Worm (Caenorhabditis elegans) whole organism, L2 larva: ENCODE data around the gene F23H12.3.

Experiments
- F13H6.1 ChIP-seq: sonication (generic microtip); optimal IDR thresholded peaks from 2 replicates; lab custom pipeline; 2016; ENCODE audit warnings: missing genetic modification characterization, missing compliant biosample characterization
- ama-1 ChIP-seq: fragments of 150-350 bp; optimal IDR thresholded peaks from 2 replicates; lab custom pipeline; 2018; ENCODE audit warnings: inconsistent platforms
- egl-27 ChIP-seq: sonication (generic microtip); optimal IDR thresholded peaks from 3 replicates; lab custom pipeline; 2017; ENCODE audit warnings: missing biosample characterization, missing genetic modification reagents, missing genetic modification characterization
- fos-1 ChIP-seq: fragments of 150-350 bp; optimal IDR thresholded peaks from 2 replicates; lab custom pipeline; 2014; ENCODE audit warnings: missing biosample characterization, missing genetic modification characterization
- nhr-23 ChIP-seq: fragments of 150-350 bp; optimal IDR thresholded peaks from 2 replicates; lab custom pipeline; 2014; ENCODE audit warnings: missing biosample characterization, missing genetic modification reagents, missing genetic modification characterization
- nhr-237 ChIP-seq: fragments of 150-350 bp; optimal IDR thresholded peaks from 2 replicates; lab custom pipeline; 2014; ENCODE audit warnings: missing biosample characterization, missing genetic modification characterization
- peb-1 ChIP-seq: fragments of 150-350 bp; optimal IDR thresholded peaks from 2 replicates; lab custom pipeline; 2014; ENCODE audit warnings: missing biosample characterization, missing genetic modification characterization
- sma-9 ChIP-seq, 2 experiments: fragments of 150-350 bp in 1 of 2; sonication (generic microtip) in 1 of 2; optimal IDR thresholded peaks; 2 replicates each; lab custom pipeline; 2014 to 2016; ENCODE audit warnings: missing genetic modification characterization in 2 of 2, mild to moderate bottlenecking in 1 of 2, missing biosample characterization in 1 of 2, missing compliant biosample characterization in 1 of 2, missing genetic modification reagents in 1 of 2, moderate library complexity in 1 of 2
- snpc-4 ChIP-seq: fragments of 150-350 bp; optimal IDR thresholded peaks from 2 replicates; lab custom pipeline; 2014; ENCODE audit warnings: missing biosample characterization, missing genetic modification characterization
- unc-39 ChIP-seq: fragments of 150-350 bp; optimal IDR thresholded peaks from 2 replicates; lab custom pipeline; 2014; ENCODE audit warnings: missing biosample characterization, missing genetic modification characterization

DNA sequence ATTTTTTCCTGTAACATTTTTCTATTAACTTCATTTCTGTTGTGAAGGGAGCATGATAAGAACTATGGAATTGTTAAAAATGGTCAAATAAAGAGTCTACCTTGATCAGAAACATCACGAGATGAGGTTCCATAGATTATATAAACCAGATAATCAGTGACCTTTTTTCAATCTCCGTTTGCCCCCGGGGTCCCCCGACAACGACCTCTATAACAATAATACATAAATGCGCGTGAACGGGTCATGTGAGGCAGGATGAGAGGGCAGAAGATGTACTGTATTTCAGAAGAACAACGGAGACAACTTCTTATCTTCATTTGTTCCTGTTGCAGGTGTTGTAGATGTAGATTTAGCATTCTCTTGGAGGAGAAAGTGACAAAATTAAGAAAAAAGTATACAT, 6.9 kb downstream of the F23H12.3 start:
- TF ChIP-seq nhr-23 (tag; lab: Kevin White, UChicago), result no peak
- TF ChIP-seq F13H6.1 (tag; lab: Kevin White, UChicago), result no peak
- TF ChIP-seq peb-1 (tag; lab: Kevin White, UChicago), result no peak
- no peak for TF ChIP-seq ama-1 (lab: Kevin White, UChicago)
- TF ChIP-seq fos-1 (tag; lab: Kevin White, UChicago), result no peak
- no peak for TF ChIP-seq unc-39
- TF ChIP-seq egl-27 (tag; lab: Kevin White, UChicago), result no peak
- no peak for TF ChIP-seq nhr-237 (tag; lab: Kevin White, UChicago)
- peak; percentile 36 for TF ChIP-seq sma-9 (GFP tag; optimal IDR thresholded peaks at IDR 0.05; lab: Kevin White, UChicago)
- no peak for TF ChIP-seq sma-9 (tag; optimal IDR thresholded peaks at IDR 0.05; lab: Kevin White, UChicago)
- TF ChIP-seq snpc-4 (tag; lab: Kevin White, UChicago), result no peak
